Fruit fly (Drosophila melanogaster) whole organism, embryonic: ENCODE measurements around the gene dpy.

Experiments
- CG10209 ChIP-seq: fragments of 200-800 bp; sonication (Bioruptor generic); optimal IDR thresholded peaks from 3 replicates; lab custom pipeline; 2017; ENCODE audit warnings: missing biosample characterization, mild to moderate bottlenecking, missing genetic modification characterization, missing genetic modification reagents
- CG10274 ChIP-seq: fragments of 200-800 bp; sonication (Bioruptor generic); optimal IDR thresholded peaks from 3 replicates; lab custom pipeline; 2017; ENCODE audit warnings: missing biosample characterization, mild to moderate bottlenecking, missing genetic modification characterization
- CG10366 ChIP-seq: fragments of 200-800 bp; sonication (Bioruptor generic); IDR thresholded peaks from 2 replicates; pipeline ENCODE4 v1.3.6; 2022; ENCODE audit warnings: missing biosample characterization, missing genetic modification characterization
- CG10979 ChIP-seq: fragments of 200-800 bp; sonication (Bioruptor generic); optimal IDR thresholded peaks from 2 replicates; lab custom pipeline; 2018; ENCODE audit warnings: missing biosample characterization, mild to moderate bottlenecking, missing genetic modification characterization, moderate library complexity
- CG11398 ChIP-seq: fragments of 200-800 bp; sonication (Bioruptor generic); optimal IDR thresholded peaks from 2 replicates; lab custom pipeline; 2016; ENCODE audit warnings: missing biosample characterization, missing genetic modification characterization
- CG14860 ChIP-seq: fragments of 200-800 bp; sonication (Bioruptor generic); IDR thresholded peaks from 3 replicates; pipeline ENCODE4 v1.3.6; 2022; ENCODE audit warnings: missing biosample characterization, missing genetic modification characterization; ENCODE audit not compliant: partially characterized antibody
- CG15601 ChIP-seq: fragments of 200-800 bp; sonication (Bioruptor generic); optimal IDR thresholded peaks from 3 replicates; lab custom pipeline; 2019; ENCODE audit warnings: missing biosample characterization, mild to moderate bottlenecking, missing genetic modification characterization, moderate library complexity
- CG1603 ChIP-seq: fragments of 200-800 bp; sonication (Bioruptor generic); optimal IDR thresholded peaks from 2 replicates; lab custom pipeline; 2019; ENCODE audit warnings: missing biosample characterization, mild to moderate bottlenecking, missing genetic modification characterization, moderate library complexity
- CG18476 ChIP-seq: fragments of 200-800 bp; sonication (Bioruptor generic); optimal IDR thresholded peaks from 2 replicates; lab custom pipeline; 2016; ENCODE audit warnings: missing biosample characterization, mild to moderate bottlenecking, missing genetic modification characterization
- CG33213 ChIP-seq: fragments of 200-800 bp; sonication (Bioruptor generic); optimal IDR thresholded peaks from 3 replicates; lab custom pipeline; 2016; ENCODE audit warnings: missing biosample characterization, missing genetic modification characterization
- CG4707 ChIP-seq: fragments of 200-800 bp; sonication (Bioruptor generic); optimal IDR thresholded peaks from 2 replicates; lab custom pipeline; 2018; ENCODE audit warnings: missing biosample characterization, mild to moderate bottlenecking, missing genetic modification characterization, moderate library complexity
- CG8290 ChIP-seq, 3 experiments: fragments of 200-800 bp; sonication (Bioruptor generic); optimal IDR thresholded peaks; 2 replicates each; lab custom pipeline; 2016 to 2019; ENCODE audit warnings: missing biosample characterization in 3 of 3, missing genetic modification characterization in 3 of 3, mild to moderate bottlenecking in 2 of 3, moderate library complexity in 1 of 3
- CG9932 ChIP-seq: fragments of 200-800 bp; sonication (Bioruptor generic); IDR thresholded peaks from 2 replicates; pipeline ENCODE4 v1.3.6; 2022; ENCODE audit warnings: missing biosample characterization, missing genetic modification characterization
- CHES-1-like ChIP-seq: fragments of 200-800 bp; sonication (Bioruptor generic); optimal IDR thresholded peaks from 2 replicates; lab custom pipeline; 2016; ENCODE audit warnings: missing biosample characterization, missing genetic modification characterization
- CrebB ChIP-seq: fragments of 200-800 bp; sonication (Bioruptor generic); optimal IDR thresholded peaks from 3 replicates; lab custom pipeline; 2018; ENCODE audit warnings: missing biosample characterization, mild to moderate bottlenecking, missing genetic modification characterization
- Dfd ChIP-seq, 2 experiments: fragments of >200 bp; optimal IDR thresholded peaks; 2 replicates each; lab custom pipeline; 2017; ENCODE audit warnings: missing biosample characterization in 2 of 2, missing genetic modification characterization in 2 of 2
- Drgx ChIP-seq: fragments of 200-800 bp; sonication (Bioruptor generic); IDR thresholded peaks from 2 replicates; pipeline ENCODE4 v1.3.6; 2022; ENCODE audit warnings: missing biosample characterization, missing genetic modification characterization
- E2f1 ChIP-seq: fragments of 200-800 bp; sonication (Bioruptor generic); IDR thresholded peaks from 2 replicates; pipeline ENCODE4 v1.3.6; 2022; ENCODE audit warnings: missing biosample characterization, missing genetic modification characterization
- Elba2 ChIP-seq: fragments of 200-800 bp; sonication (Bioruptor generic); optimal IDR thresholded peaks from 3 replicates; lab custom pipeline; 2016; ENCODE audit warnings: missing biosample characterization, missing genetic modification characterization
- Fer2 ChIP-seq: fragments of 200-800 bp; sonication (Bioruptor generic); optimal IDR thresholded peaks from 2 replicates; lab custom pipeline; 2018; ENCODE audit warnings: missing biosample characterization, mild to moderate bottlenecking, missing genetic modification characterization, moderate library complexity
- Hr51 ChIP-seq, 2 experiments: fragments of 200-800 bp; sonication (Bioruptor generic); optimal IDR thresholded peaks; 2 replicates in 1 of 2; 3 replicates in 1 of 2; lab custom pipeline; 2016 to 2018; ENCODE audit warnings: missing biosample characterization in 2 of 2, missing genetic modification characterization in 2 of 2, mild to moderate bottlenecking in 1 of 2, moderate library complexity in 1 of 2
- NC2α ChIP-seq: fragments of 200-800 bp; sonication (Bioruptor generic); optimal IDR thresholded peaks from 2 replicates; lab custom pipeline; 2016; ENCODE audit warnings: missing biosample characterization, missing genetic modification characterization
- Nf-YC ChIP-seq: fragments of 200-800 bp; optimal IDR thresholded peaks from 3 replicates; lab custom pipeline; 2019; ENCODE audit warnings: missing biosample characterization, mild to moderate bottlenecking, missing genetic modification characterization, moderate library complexity
- Opbp ChIP-seq: fragments of 200-800 bp; sonication (Bioruptor generic); IDR thresholded peaks from 3 replicates; pipeline ENCODE4 v1.3.6; 2022; ENCODE audit warnings: missing biosample characterization, missing genetic modification characterization; ENCODE audit not compliant: partially characterized antibody
- PHDP ChIP-seq: fragments of 200-800 bp; sonication (Bioruptor generic); optimal IDR thresholded peaks from 3 replicates; lab custom pipeline; 2018; ENCODE audit warnings: missing biosample characterization, mild to moderate bottlenecking, missing genetic modification characterization, moderate library complexity
- Poxn ChIP-seq: fragments of 200-800 bp; sonication (Bioruptor generic); IDR thresholded peaks from 2 replicates; pipeline ENCODE4 v1.3.6; 2022; ENCODE audit warnings: missing biosample characterization, missing genetic modification characterization
- Sry-δ ChIP-seq: fragments of 200-800 bp; sonication (Bioruptor generic); optimal IDR thresholded peaks from 2 replicates; lab custom pipeline; 2016; ENCODE audit warnings: missing biosample characterization, missing genetic modification characterization
- Xbp1 ChIP-seq: fragments of 200-800 bp; sonication (Bioruptor generic); optimal IDR thresholded peaks from 3 replicates; lab custom pipeline; 2016; ENCODE audit warnings: missing biosample characterization, mild to moderate bottlenecking, missing genetic modification characterization
- bbx ChIP-seq: fragments of 200-800 bp; sonication (Bioruptor generic); IDR thresholded peaks from 2 replicates; pipeline ENCODE4 v1.3.6; 2022; ENCODE audit warnings: missing biosample characterization, missing genetic modification characterization; ENCODE audit not compliant: partially characterized antibody
- bowl ChIP-seq: fragments of 200-800 bp; sonication (Bioruptor generic); IDR thresholded peaks from 2 replicates; pipeline ENCODE4 v1.3.6; 2022; ENCODE audit warnings: missing biosample characterization, missing genetic modification characterization
- br ChIP-seq: fragments of >200 bp; optimal IDR thresholded peaks from 2 replicates; lab custom pipeline; 2017
- bsh ChIP-seq, 2 experiments: fragments of 200-800 bp; sonication (Bioruptor generic); optimal IDR thresholded peaks; 2 replicates each; lab custom pipeline; 2017 to 2018; ENCODE audit warnings: mild to moderate bottlenecking in 2 of 2, missing biosample characterization in 2 of 2, missing genetic modification characterization in 2 of 2, moderate library complexity in 1 of 2
- cas ChIP-seq: fragments of 200-800 bp; sonication (Bioruptor generic); IDR thresholded peaks from 2 replicates; pipeline ENCODE4 v1.3.6; 2022; ENCODE audit warnings: missing biosample characterization, missing genetic modification characterization
- chinmo ChIP-seq: fragments of 200-800 bp; sonication (Bioruptor generic); IDR thresholded peaks from 4 replicates; pipeline ENCODE4 v1.3.6; 2022; ENCODE audit warnings: missing biosample characterization, missing genetic modification characterization; ENCODE audit not compliant: partially characterized antibody
- crp ChIP-seq, 2 experiments: fragments of 200-800 bp; sonication (Bioruptor generic); optimal IDR thresholded peaks; 2 replicates in 1 of 2; 3 replicates in 1 of 2; lab custom pipeline; 2017; ENCODE audit warnings: missing biosample characterization in 2 of 2, missing genetic modification characterization in 2 of 2, mild to moderate bottlenecking in 1 of 2, moderate library complexity in 1 of 2
- cwo ChIP-seq: fragments of 200-800 bp; sonication (Bioruptor generic); optimal IDR thresholded peaks from 3 replicates; lab custom pipeline; 2017; ENCODE audit warnings: missing biosample characterization, missing genetic modification characterization, mild to moderate bottlenecking, moderate library complexity, missing genetic modification reagents
- dmrt11E ChIP-seq: fragments of 200-800 bp; sonication (Bioruptor generic); optimal IDR thresholded peaks from 3 replicates; lab custom pipeline; 2018; ENCODE audit warnings: missing biosample characterization, mild to moderate bottlenecking, missing genetic modification characterization, moderate library complexity
- esg ChIP-seq: fragments of 200-800 bp; sonication (Bioruptor generic); conservative IDR thresholded peaks from 2 replicates; pipeline ENCODE4 v1.3.6; 2022; ENCODE audit warnings: missing biosample characterization, missing genetic modification characterization
- gcm2 ChIP-seq: fragments of 200-800 bp; sonication (Bioruptor generic); optimal IDR thresholded peaks from 2 replicates; lab custom pipeline; 2016; ENCODE audit warnings: missing biosample characterization, missing genetic modification characterization
- gem ChIP-seq: fragments of 200-800 bp; sonication (Bioruptor generic); optimal IDR thresholded peaks from 2 replicates; lab custom pipeline; 2019; ENCODE audit warnings: missing biosample characterization, mild to moderate bottlenecking, missing genetic modification characterization, moderate library complexity
- grn ChIP-seq: fragments of 200-800 bp; sonication (Bioruptor generic); optimal IDR thresholded peaks from 3 replicates; lab custom pipeline; 2017; ENCODE audit warnings: missing biosample characterization, missing genetic modification characterization
- insv ChIP-seq, 2 experiments: fragments of 200-800 bp; sonication (Bioruptor generic); optimal IDR thresholded peaks; 3 replicates each; lab custom pipeline; 2016 to 2018; ENCODE audit warnings: missing biosample characterization in 2 of 2, missing genetic modification characterization in 2 of 2
- lilli ChIP-seq: fragments of 200-800 bp; sonication (Bioruptor generic); optimal IDR thresholded peaks from 3 replicates; lab custom pipeline; 2016; ENCODE audit warnings: missing biosample characterization, missing genetic modification characterization
- mam ChIP-seq: fragments of 200-800 bp; sonication (Bioruptor generic); optimal IDR thresholded peaks from 3 replicates; lab custom pipeline; 2016; ENCODE audit warnings: missing biosample characterization, missing genetic modification characterization
- nerfin-1 ChIP-seq: fragments of 200-800 bp; sonication (Bioruptor generic); optimal IDR thresholded peaks from 3 replicates; lab custom pipeline; 2019; ENCODE audit warnings: missing biosample characterization, mild to moderate bottlenecking, missing genetic modification characterization, moderate library complexity
- org-1 ChIP-seq: fragments of 200-800 bp; sonication (Bioruptor generic); optimal IDR thresholded peaks from 2 replicates; lab custom pipeline; 2017; ENCODE audit warnings: missing biosample characterization, missing genetic modification characterization
- p53 ChIP-seq: fragments of 200-800 bp; sonication (Bioruptor generic); optimal IDR thresholded peaks from 2 replicates; lab custom pipeline; 2016; ENCODE audit warnings: missing biosample characterization, missing genetic modification characterization
- peb ChIP-seq: fragments of 200-800 bp; sonication (Bioruptor generic); IDR thresholded peaks from 2 replicates; pipeline ENCODE4 v1.3.6; 2022; ENCODE audit warnings: missing biosample characterization, missing genetic modification characterization
- pita ChIP-seq: fragments of 200-800 bp; sonication (Bioruptor generic); optimal IDR thresholded peaks from 2 replicates; lab custom pipeline; 2017; ENCODE audit warnings: missing biosample characterization, mild to moderate bottlenecking, missing genetic modification characterization
- vvl ChIP-seq: fragments of 200-800 bp; sonication (Bioruptor generic); IDR thresholded peaks from 2 replicates; pipeline ENCODE4 v1.3.6; 2022; ENCODE audit warnings: missing biosample characterization, missing genetic modification characterization

dpy gene

DNA sequence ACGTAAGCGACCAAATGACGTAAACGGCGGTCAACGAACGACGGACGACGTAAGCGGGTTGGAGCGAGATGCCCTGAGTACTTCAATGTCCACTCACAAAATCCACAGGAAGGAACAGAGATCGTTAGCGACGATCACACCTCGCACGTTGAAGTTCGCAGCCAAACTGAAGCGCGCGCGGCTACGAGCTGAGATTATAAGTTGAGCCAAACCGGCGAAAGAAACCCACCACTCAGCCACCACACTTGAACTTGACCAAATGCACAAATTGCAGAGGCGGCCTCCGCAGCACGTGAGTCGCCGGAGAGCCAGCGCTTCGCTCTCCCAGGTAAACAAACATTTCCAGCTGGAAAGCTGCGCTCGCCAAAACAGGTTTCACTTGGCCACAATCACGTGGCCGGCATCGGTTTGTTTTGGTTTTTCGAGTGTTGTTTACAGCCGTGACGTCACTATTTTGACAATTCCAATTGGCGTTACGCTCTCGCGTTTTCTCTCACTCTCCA is at the start of gene dpy (continued):
- TF ChIP-seq bowl (GFP tag; lab: Robert Waterston, UW) = no peak
- no peak for TF ChIP-seq CG10209
- no peak for TF ChIP-seq crp (GFP tag; optimal IDR thresholded peaks at IDR 0.05; lab: Kevin White, UChicago)
- peak; percentile 92 for TF ChIP-seq Elba2
- TF ChIP-seq grn (GFP tag; lab: Kevin White, UChicago) = no peak
- TF ChIP-seq CrebB (tag; lab: Kevin White, UChicago) = no peak
- no peak for TF ChIP-seq CG33213 (GFP tag; lab: Kevin White, UChicago)
- TF ChIP-seq bsh (GFP tag; optimal IDR thresholded peaks at IDR 0.05; lab: Kevin White, UChicago) = no peak
- no peak for TF ChIP-seq Poxn
- TF ChIP-seq CG11398 (GFP tag; lab: Kevin White, UChicago) = no peak
- no peak for TF ChIP-seq E2f1
- TF ChIP-seq cas (GFP tag; lab: Robert Waterston, UW) = no peak
- no peak for TF ChIP-seq br
- TF ChIP-seq lilli (GFP tag; lab: Kevin White, UChicago) = no peak
- TF ChIP-seq bbx (GFP tag; lab: Robert Waterston, UW) = peak; percentile 33; the same call in 1 of the 2 replicates
- TF ChIP-seq CG8290 (GFP tag; optimal IDR thresholded peaks at IDR 0.05; lab: Kevin White, UChicago) = no peak
- no peak for TF ChIP-seq CG8290 (tag; optimal IDR thresholded peaks at IDR 0.05; lab: Kevin White, UChicago)
- TF ChIP-seq vvl (GFP tag; lab: Robert Waterston, UW) = peak; percentile 22; the same call in 1 of the 2 replicates
- no peak for TF ChIP-seq gcm2 (GFP tag; lab: Kevin White, UChicago)
- no peak for TF ChIP-seq Hr51 (GFP tag; optimal IDR thresholded peaks at IDR 0.05; lab: Kevin White, UChicago)
- no peak for TF ChIP-seq nerfin-1 (tag; lab: Kevin White, UChicago)
- no peak for TF ChIP-seq CG18476 (GFP tag; lab: Kevin White, UChicago)
- no peak for TF ChIP-seq CG10366
- no peak for TF ChIP-seq Fer2 (tag; lab: Kevin White, UChicago)
- no peak for TF ChIP-seq peb (GFP tag; lab: Robert Waterston, UW)
- no peak for TF ChIP-seq Sry-δ (GFP tag; lab: Kevin White, UChicago)
- TF ChIP-seq org-1 (GFP tag; lab: Kevin White, UChicago) = no peak
- TF ChIP-seq NC2α (GFP tag; lab: Kevin White, UChicago) = no peak
- no peak for TF ChIP-seq CG4707 (GFP tag; lab: Kevin White, UChicago)
- no peak for TF ChIP-seq Nf-YC (tag; lab: Kevin White, UChicago)
- TF ChIP-seq Xbp1 (GFP tag; lab: Kevin White, UChicago) = no peak
- no peak for TF ChIP-seq CG1603
- TF ChIP-seq Dfd (GFP tag; optimal IDR thresholded peaks at IDR 0.05; lab: Kevin White, UChicago) = no peak
- no peak for TF ChIP-seq esg (GFP tag; lab: Robert Waterston, UW)
- 0 out of 3 replicates have a peak, but pooled peaks have one; percentile 37 for TF ChIP-seq Opbp (GFP tag; lab: Robert Waterston, UW)
- TF ChIP-seq CG10979 (tag; lab: Kevin White, UChicago) = no peak
- peak; percentile 99 for TF ChIP-seq chinmo (GFP tag; lab: Robert Waterston, UW)
- TF ChIP-seq cwo (GFP tag; lab: Kevin White, UChicago) = peak; percentile 98
- TF ChIP-seq CG15601 = no peak
- TF ChIP-seq gem (tag; lab: Kevin White, UChicago) = no peak
- TF ChIP-seq PHDP (tag; lab: Kevin White, UChicago) = no peak
- TF ChIP-seq CG9932 = 0 out of 2 replicates have a peak, but pooled peaks have one; percentile 26
- no peak for TF ChIP-seq p53 (GFP tag; lab: Kevin White, UChicago)
- TF ChIP-seq CG14860 = no peak
- TF ChIP-seq dmrt11E (tag; lab: Kevin White, UChicago) = no peak
- TF ChIP-seq pita (GFP tag; lab: Kevin White, UChicago) = no peak
- no peak for TF ChIP-seq mam (GFP tag; lab: Kevin White, UChicago)
- no peak for TF ChIP-seq CG10274 (GFP tag; lab: Kevin White, UChicago)
- TF ChIP-seq Drgx = no peak
- peak; percentile 28 for TF ChIP-seq CHES-1-like (GFP tag; lab: Kevin White, UChicago)
- TF ChIP-seq insv (GFP tag; optimal IDR thresholded peaks at IDR 0.05; lab: Kevin White, UChicago) = peak in 1 of 2 experiments; percentile 51
